Worm (Caenorhabditis elegans) whole organism, young adult: ENCODE measurements around the gene daf-36.

ENCODE experiments used
- B0019.2 ChIP-seq: fragments of 200-800 bp; sonication (Bioruptor generic); conservative IDR thresholded peaks from 2 replicates; pipeline ENCODE4 v1.3.6; 2022; ENCODE audit warnings: missing genetic modification reagents, missing genetic modification characterization, missing compliant biosample characterization
- B0035.1 ChIP-seq: sonication (generic microtip); optimal IDR thresholded peaks from 2 replicates; lab custom pipeline; 2016; ENCODE audit warnings: missing genetic modification characterization, mild to moderate bottlenecking, missing compliant biosample characterization, missing genotype, missing genetic modification reagents
- C17E4.6 ChIP-seq: fragments of 200-800 bp; sonication (Bioruptor generic); IDR thresholded peaks from 2 replicates; pipeline ENCODE4 v1.3.6; 2022; ENCODE audit warnings: missing genetic modification reagents, missing genetic modification characterization, missing compliant biosample characterization
- F10E7.11 ChIP-seq: sonication (generic microtip); optimal IDR thresholded peaks from 2 replicates; lab custom pipeline; 2017; ENCODE audit warnings: mild to moderate bottlenecking, missing genetic modification characterization, moderate library complexity, missing compliant biosample characterization
- F22D6.2 ChIP-seq: sonication (generic microtip); optimal IDR thresholded peaks from 2 replicates; lab custom pipeline; 2016; ENCODE audit warnings: mild to moderate bottlenecking, missing genetic modification characterization, missing compliant biosample characterization
- F55B11.4 ChIP-seq: sonication (generic microtip); optimal IDR thresholded peaks from 2 replicates; lab custom pipeline; 2016; ENCODE audit warnings: missing compliant biosample characterization, missing genetic modification characterization, borderline replicate concordance; ENCODE audit not compliant: insufficient read depth
- K11D2.4 ChIP-seq: fragments of 200-800 bp; sonication (Bioruptor generic); IDR thresholded peaks from 2 replicates; pipeline ENCODE4 v1.3.6; 2022; ENCODE audit warnings: missing genetic modification reagents, missing genetic modification characterization, missing compliant biosample characterization
- Y56A3A.18 ChIP-seq: fragments of 200-800 bp; sonication (Bioruptor generic); IDR thresholded peaks from 2 replicates; pipeline ENCODE4 v1.3.6; 2022; ENCODE audit warnings: missing genetic modification reagents, missing genetic modification characterization, missing compliant biosample characterization
- ZK185.1 ChIP-seq: sonication (generic microtip); optimal IDR thresholded peaks from 2 replicates; lab custom pipeline; 2016; ENCODE audit warnings: mild to moderate bottlenecking, missing genetic modification characterization, missing compliant biosample characterization; ENCODE audit not compliant: poor library complexity, severe bottlenecking
- aptf-2 ChIP-seq: fragments of 200-800 bp; sonication (Bioruptor generic); conservative IDR thresholded peaks from 2 replicates; pipeline ENCODE4 v1.3.6; 2022; ENCODE audit warnings: missing genetic modification reagents, missing genetic modification characterization, missing compliant biosample characterization
- aptf-3 ChIP-seq: fragments of 200-800 bp; sonication (Bioruptor generic); IDR thresholded peaks from 2 replicates; pipeline ENCODE4 v1.3.6; 2022; ENCODE audit warnings: missing genetic modification characterization, missing compliant biosample characterization
- attf-3 ChIP-seq: fragments of 200-800 bp; sonication (Bioruptor generic); conservative IDR thresholded peaks from 2 replicates; pipeline ENCODE4 v1.3.6; 2022; ENCODE audit warnings: missing genetic modification reagents, missing genetic modification characterization, missing compliant biosample characterization
- bed-1 ChIP-seq: fragments of 200-800 bp; sonication (Bioruptor generic); IDR thresholded peaks from 2 replicates; pipeline ENCODE4 v1.3.6; 2022; ENCODE audit warnings: missing genetic modification reagents, missing genetic modification characterization, missing compliant biosample characterization
- ceh-100 ChIP-seq: fragments of 200-800 bp; sonication (Bioruptor generic); IDR thresholded peaks from 2 replicates; pipeline ENCODE4 v1.3.6; 2022; ENCODE audit warnings: missing genetic modification reagents, missing genetic modification characterization, missing compliant biosample characterization
- ceh-79 ChIP-seq: sonication (generic microtip); optimal IDR thresholded peaks from 2 replicates; lab custom pipeline; 2017; ENCODE audit warnings: mild to moderate bottlenecking, missing genetic modification characterization, missing compliant biosample characterization
- dox-1 ChIP-seq: fragments of 200-800 bp; sonication (Bioruptor generic); IDR thresholded peaks from 2 replicates; pipeline ENCODE4 v1.3.6; 2022; ENCODE audit warnings: missing genetic modification reagents, missing genetic modification characterization, missing compliant biosample characterization
- ets-4 ChIP-seq: fragments of 200-800 bp; sonication (Bioruptor generic); optimal IDR thresholded peaks from 2 replicates; lab custom pipeline; 2018; ENCODE audit warnings: mild to moderate bottlenecking, missing genetic modification characterization, missing compliant biosample characterization
- hmg-20 ChIP-seq: fragments of 200-800 bp; sonication (Bioruptor generic); IDR thresholded peaks from 2 replicates; pipeline ENCODE4 v1.3.6; 2022; ENCODE audit warnings: missing genetic modification reagents, missing genetic modification characterization, missing compliant biosample characterization
- let-607 ChIP-seq, 2 experiments: fragments of 200-800 bp in 1 of 2; sonication (Bioruptor generic) in 1 of 2; sonication (generic microtip) in 1 of 2; optimal IDR thresholded peaks; 2 replicates each; lab custom pipeline; 2016 to 2018; ENCODE audit warnings: mild to moderate bottlenecking in 2 of 2, missing compliant biosample characterization in 2 of 2, missing genetic modification characterization in 2 of 2, moderate library complexity in 2 of 2, missing genotype in 1 of 2
- lin-54 ChIP-seq: fragments of 200-800 bp; sonication (Bioruptor generic); optimal IDR thresholded peaks from 2 replicates; lab custom pipeline; 2018; ENCODE audit warnings: mild to moderate bottlenecking, missing genetic modification characterization, missing compliant biosample characterization
- lsl-1 ChIP-seq: fragments of 200-800 bp; sonication (Bioruptor generic); optimal IDR thresholded peaks from 2 replicates; lab custom pipeline; 2018; ENCODE audit warnings: mild to moderate bottlenecking, missing genetic modification characterization, moderate library complexity, missing compliant biosample characterization
- madf-8 ChIP-seq: fragments of 200-800 bp; sonication (Bioruptor generic); conservative IDR thresholded peaks from 2 replicates; pipeline ENCODE4 v1.3.6; 2022; ENCODE audit warnings: missing genetic modification reagents, missing genetic modification characterization, missing compliant biosample characterization
- nfya-2 ChIP-seq: fragments of 200-800 bp; sonication (Bioruptor generic); IDR thresholded peaks from 2 replicates; pipeline ENCODE4 v1.3.6; 2022; ENCODE audit warnings: missing genetic modification reagents, missing genetic modification characterization, missing compliant biosample characterization
- nfyb-1 ChIP-seq: fragments of 200-800 bp; sonication (Bioruptor generic); IDR thresholded peaks from 2 replicates; pipeline ENCODE4 v1.3.6; 2022; ENCODE audit warnings: missing genetic modification reagents, missing genetic modification characterization, missing compliant biosample characterization
- repo-1 ChIP-seq: sonication (generic microtip); optimal IDR thresholded peaks from 2 replicates; lab custom pipeline; 2017; ENCODE audit warnings: mild to moderate bottlenecking, missing genetic modification characterization, missing compliant biosample characterization
- sdz-38 ChIP-seq: sonication (generic microtip); optimal IDR thresholded peaks from 2 replicates; lab custom pipeline; 2016; ENCODE audit warnings: missing genotype, missing genetic modification characterization, missing compliant biosample characterization
- snpc-1.3 ChIP-seq: sonication (generic microtip); optimal IDR thresholded peaks from 2 replicates; lab custom pipeline; 2017; ENCODE audit warnings: missing genetic modification characterization, mild to moderate bottlenecking, missing compliant biosample characterization, antibody characterized with exemption, moderate library complexity, missing genotype, missing genetic modification reagents; ENCODE audit not compliant: insufficient read depth
- snpc-3.4 ChIP-seq: sonication (generic microtip); optimal IDR thresholded peaks from 2 replicates; lab custom pipeline; 2017; ENCODE audit warnings: missing genetic modification characterization, mild to moderate bottlenecking, missing compliant biosample characterization, antibody characterized with exemption, moderate library complexity, missing genotype, missing genetic modification reagents
- somi-1 ChIP-seq: fragments of 200-800 bp; sonication (Bioruptor generic); optimal IDR thresholded peaks from 2 replicates; lab custom pipeline; 2018; ENCODE audit warnings: mild to moderate bottlenecking, missing genetic modification characterization, missing compliant biosample characterization
- tlf-1 ChIP-seq: fragments of 200-800 bp; sonication (Bioruptor generic); optimal IDR thresholded peaks from 2 replicates; lab custom pipeline; 2018; ENCODE audit warnings: mild to moderate bottlenecking, missing genetic modification characterization, missing compliant biosample characterization
- unc-130 ChIP-seq: sonication (generic microtip); optimal IDR thresholded peaks from 2 replicates; lab custom pipeline; 2016; ENCODE audit warnings: missing genetic modification reagents, missing genetic modification characterization, missing compliant biosample characterization
- ztf-26 ChIP-seq: sonication (generic microtip); optimal IDR thresholded peaks from 2 replicates; lab custom pipeline; 2017; ENCODE audit warnings: missing genetic modification characterization, missing compliant biosample characterization

daf-36 gene

DNA sequence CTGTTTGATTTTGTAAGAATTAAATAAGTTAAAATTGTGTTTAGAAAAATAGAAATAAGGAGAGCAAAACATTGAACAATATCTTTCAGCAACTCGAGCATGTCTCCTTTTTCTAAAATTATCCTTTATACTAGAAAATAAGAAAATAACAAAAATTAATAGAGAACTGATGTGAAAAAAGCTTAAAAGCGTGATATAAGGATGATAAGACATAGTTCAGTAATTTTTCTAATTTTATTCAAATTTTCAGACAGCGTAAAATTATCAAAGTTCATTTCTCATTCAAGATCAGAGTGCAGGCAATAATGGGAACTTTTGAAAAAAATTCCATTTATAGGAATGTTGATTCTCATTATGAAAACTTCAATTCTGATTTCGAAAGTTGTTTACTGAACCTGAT, 7.8 kb upstream of the daf-36 start, which contains the start of gene str-182:
Gene str-182, minus strand, starts transcription at position 101 of the 400 bp plus-strand sequence.
- TF ChIP-seq B0019.2 (GFP tag; lab: Robert Waterston, UW) (no peak), lin-54 (GFP tag; lab: Kevin White, UChicago) (no peak), sdz-38 (tag; lab: Kevin White, UChicago) (no peak), F22D6.2 (no peak), aptf-3 (GFP tag; lab: Robert Waterston, UW) (no peak), ceh-100 (no peak), lsl-1 (GFP tag; lab: Kevin White, UChicago) (no peak)

DNA sequence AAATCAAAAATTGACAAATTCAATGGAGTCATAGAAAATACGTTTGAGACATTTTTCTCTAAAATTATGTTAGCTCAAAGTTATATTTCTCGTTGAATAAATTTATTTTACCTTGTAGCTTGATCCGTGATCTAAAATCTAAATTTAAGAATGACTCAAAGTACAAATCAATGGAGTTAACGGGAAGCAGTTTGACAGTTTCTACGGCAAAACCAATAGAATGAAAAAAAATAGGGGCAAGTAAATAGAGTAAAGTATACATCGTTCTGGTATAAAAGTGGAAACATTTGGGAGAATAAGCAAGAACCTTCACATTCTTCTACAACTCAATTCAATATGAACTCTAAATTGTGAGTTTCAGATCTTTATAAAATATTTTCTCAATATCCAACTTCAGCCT, 5.4 kb upstream of the daf-36 start, which contains the start of gene fipr-6:
Gene fipr-6, plus strand, starts transcription at position 301 of the 400 bp plus-strand sequence.
- TF ChIP-seq sdz-38 (tag; lab: Kevin White, UChicago), result no peak
- no peak for TF ChIP-seq ets-4 (GFP tag; lab: Kevin White, UChicago)
- no peak for TF ChIP-seq repo-1 (tag; lab: Kevin White, UChicago)
- TF ChIP-seq C17E4.6 (GFP tag; lab: Robert Waterston, UW), result no peak
- no peak for TF ChIP-seq aptf-2 (GFP tag; lab: Robert Waterston, UW)
- TF ChIP-seq B0035.1, result no peak
- no peak for TF ChIP-seq let-607 (tag; optimal IDR thresholded peaks at IDR 0.05; lab: Kevin White, UChicago)
- no peak for TF ChIP-seq F10E7.11 (tag; lab: Kevin White, UChicago)

ce11 chrV:10229222-10229879, 3.8 kb upstream of the daf-36 start, which contains the start of the genes pyt-1 and fipr-7:
Gene pyt-1 (minus strand): TSS chrV:10229322.
Gene fipr-7 (plus strand): TSS chrV:10229829.
- TF ChIP-seq snpc-3.4 (tag; lab: Kevin White, UChicago) (no peak), F22D6.2 (no peak), tlf-1 (GFP tag; lab: Kevin White, UChicago) (no peak), dox-1 (GFP tag; lab: Robert Waterston, UW) (no peak), bed-1 (GFP tag; lab: Robert Waterston, UW) (no peak), ztf-26 (tag; lab: Kevin White, UChicago) (no peak), ceh-100 (no peak), nfyb-1 (GFP tag; lab: Robert Waterston, UW) (no peak), unc-130 (no peak), K11D2.4 (GFP tag; lab: Robert Waterston, UW) (no peak), F55B11.4 (tag; lab: Kevin White, UChicago) (no peak), madf-8 (no peak), snpc-1.3 (no peak), ceh-79 (tag; lab: Kevin White, UChicago) (no peak), ZK185.1 (tag; lab: Kevin White, UChicago) (no peak), nfya-2 (no peak), repo-1 (tag; lab: Kevin White, UChicago) (no peak), somi-1 (GFP tag; lab: Kevin White, UChicago) (no peak), Y56A3A.18 (GFP tag; lab: Robert Waterston, UW) (no peak)

- no peak for TF ChIP-seq repo-1 (tag; lab: Kevin White, UChicago)
- TF ChIP-seq attf-3 (GFP tag; lab: Robert Waterston, UW), result no peak
- TF ChIP-seq hmg-20 (GFP tag; lab: Robert Waterston, UW), result no peak
- TF ChIP-seq ztf-26 (tag; lab: Kevin White, UChicago), result no peak
Measured at ce11 chrV:10228360-10228759, 2.9 kb upstream of the daf-36 start, which contains the start of gene fipr-4. Gene fipr-4 (minus strand): TSS chrV:10228460.
